Worm (Caenorhabditis elegans) whole organism, young adult: ENCODE data around the gene F54F7.10.

Experiments
- B0019.2 ChIP-seq: fragments of 200-800 bp; sonication (Bioruptor generic); conservative IDR thresholded peaks from 2 replicates; pipeline ENCODE4 v1.3.6; 2022; ENCODE audit warnings: missing genetic modification reagents, missing genetic modification characterization, missing compliant biosample characterization
- B0336.3 ChIP-seq: fragments of 200-800 bp; sonication (Bioruptor generic); IDR thresholded peaks from 2 replicates; pipeline ENCODE4 v1.3.6; 2022; ENCODE audit warnings: missing genetic modification characterization, missing compliant biosample characterization
- D2030.7 ChIP-seq: fragments of 200-800 bp; sonication (Bioruptor generic); IDR thresholded peaks from 2 replicates; pipeline ENCODE4 v1.3.6; 2022; ENCODE audit warnings: missing genetic modification reagents, missing genetic modification characterization, missing compliant biosample characterization
- F10E7.11 ChIP-seq: sonication (generic microtip); optimal IDR thresholded peaks from 2 replicates; lab custom pipeline; 2017; ENCODE audit warnings: mild to moderate bottlenecking, missing genetic modification characterization, moderate library complexity, missing compliant biosample characterization
- F23B12.7 ChIP-seq: sonication (generic microtip); optimal IDR thresholded peaks from 2 replicates; lab custom pipeline; 2017; ENCODE audit warnings: missing genetic modification characterization, mild to moderate bottlenecking, missing compliant biosample characterization, antibody characterized with exemption, moderate library complexity; ENCODE audit not compliant: insufficient read depth
- F49E8.2 ChIP-seq: sonication (generic microtip); optimal IDR thresholded peaks from 3 replicates; lab custom pipeline; 2017; ENCODE audit warnings: missing genetic modification characterization, mild to moderate bottlenecking, missing compliant biosample characterization, antibody characterized with exemption, moderate library complexity; ENCODE audit not compliant: insufficient read depth
- F55B11.4 ChIP-seq: sonication (generic microtip); optimal IDR thresholded peaks from 2 replicates; lab custom pipeline; 2016; ENCODE audit warnings: missing compliant biosample characterization, missing genetic modification characterization, borderline replicate concordance; ENCODE audit not compliant: insufficient read depth
- F57C9.4 ChIP-seq: sonication (generic microtip); optimal IDR thresholded peaks from 2 replicates; lab custom pipeline; 2017; ENCODE audit warnings: mild to moderate bottlenecking, missing genetic modification characterization, missing compliant biosample characterization
- K11D2.4 ChIP-seq: fragments of 200-800 bp; sonication (Bioruptor generic); IDR thresholded peaks from 2 replicates; pipeline ENCODE4 v1.3.6; 2022; ENCODE audit warnings: missing genetic modification reagents, missing genetic modification characterization, missing compliant biosample characterization
- T07F8.4 ChIP-seq: sonication (generic microtip); optimal IDR thresholded peaks from 2 replicates; lab custom pipeline; 2016; ENCODE audit warnings: mild to moderate bottlenecking, missing genetic modification characterization, moderate library complexity, missing compliant biosample characterization
- T26A5.8 ChIP-seq: sonication (generic microtip); optimal IDR thresholded peaks from 2 replicates; lab custom pipeline; 2016; ENCODE audit warnings: missing genetic modification characterization, missing compliant biosample characterization
- Y53F4B.3 ChIP-seq: fragments of 200-800 bp; sonication (Bioruptor generic); IDR thresholded peaks from 2 replicates; pipeline ENCODE4 v1.3.6; 2022; ENCODE audit warnings: missing genetic modification reagents, missing genetic modification characterization, missing compliant biosample characterization
- Y67H2A.10 ChIP-seq: fragments of 200-800 bp; sonication (Bioruptor generic); conservative IDR thresholded peaks from 2 replicates; pipeline ENCODE4 v1.3.6; 2022; ENCODE audit warnings: missing genetic modification reagents, missing genetic modification characterization, missing compliant biosample characterization
- Y95B8A.8 ChIP-seq: fragments of 200-800 bp; sonication (Bioruptor generic); IDR thresholded peaks from 2 replicates; pipeline ENCODE4 v1.3.6; 2022; ENCODE audit warnings: missing genetic modification reagents, missing genetic modification characterization, missing compliant biosample characterization
- atf-7 ChIP-seq: sonication (generic microtip); optimal IDR thresholded peaks from 2 replicates; lab custom pipeline; 2017; ENCODE audit warnings: mild to moderate bottlenecking, missing genetic modification characterization, missing compliant biosample characterization
- bed-1 ChIP-seq: fragments of 200-800 bp; sonication (Bioruptor generic); IDR thresholded peaks from 2 replicates; pipeline ENCODE4 v1.3.6; 2022; ENCODE audit warnings: missing genetic modification reagents, missing genetic modification characterization, missing compliant biosample characterization
- bed-2 ChIP-seq: fragments of 200-800 bp; sonication (Bioruptor generic); IDR thresholded peaks from 2 replicates; pipeline ENCODE4 v1.3.6; 2022; ENCODE audit warnings: missing genetic modification reagents, missing genetic modification characterization, missing compliant biosample characterization
- ceh-58 ChIP-seq: fragments of 200-800 bp; sonication (Bioruptor generic); IDR thresholded peaks from 2 replicates; pipeline ENCODE4 v1.3.6; 2022; ENCODE audit warnings: missing genetic modification characterization, missing compliant biosample characterization
- ceh-79 ChIP-seq: sonication (generic microtip); optimal IDR thresholded peaks from 2 replicates; lab custom pipeline; 2017; ENCODE audit warnings: mild to moderate bottlenecking, missing genetic modification characterization, missing compliant biosample characterization
- ceh-91 ChIP-seq: fragments of 200-800 bp; sonication (Bioruptor generic); IDR thresholded peaks from 2 replicates; pipeline ENCODE4 v1.3.6; 2022; ENCODE audit warnings: missing genetic modification reagents, missing genetic modification characterization, missing compliant biosample characterization
- egl-18 ChIP-seq: fragments of 200-800 bp; sonication (Bioruptor generic); IDR thresholded peaks from 2 replicates; pipeline ENCODE4 v1.3.6; 2022; ENCODE audit warnings: missing genetic modification reagents, missing genetic modification characterization, missing compliant biosample characterization
- egl-44 ChIP-seq: fragments of 200-800 bp; sonication (Bioruptor generic); IDR thresholded peaks from 2 replicates; pipeline ENCODE4 v1.3.6; 2022; ENCODE audit warnings: missing genetic modification reagents, missing genetic modification characterization, missing compliant biosample characterization
- hlh-26 ChIP-seq: fragments of 200-800 bp; sonication (Bioruptor generic); conservative IDR thresholded peaks from 2 replicates; pipeline ENCODE4 v1.3.6; 2022; ENCODE audit warnings: missing genetic modification reagents, missing genetic modification characterization, missing compliant biosample characterization
- hmg-1.2 ChIP-seq: fragments of 200-800 bp; sonication (Bioruptor generic); IDR thresholded peaks from 2 replicates; pipeline ENCODE4 v1.3.6; 2022; ENCODE audit warnings: missing genetic modification reagents, missing genetic modification characterization, missing compliant biosample characterization
- hmg-20 ChIP-seq: fragments of 200-800 bp; sonication (Bioruptor generic); IDR thresholded peaks from 2 replicates; pipeline ENCODE4 v1.3.6; 2022; ENCODE audit warnings: missing genetic modification reagents, missing genetic modification characterization, missing compliant biosample characterization
- let-607 ChIP-seq, 2 experiments: fragments of 200-800 bp in 1 of 2; sonication (Bioruptor generic) in 1 of 2; sonication (generic microtip) in 1 of 2; optimal IDR thresholded peaks; 2 replicates each; lab custom pipeline; 2016 to 2018; ENCODE audit warnings: mild to moderate bottlenecking in 2 of 2, missing compliant biosample characterization in 2 of 2, missing genetic modification characterization in 2 of 2, moderate library complexity in 2 of 2, missing genotype in 1 of 2
- lin-35 ChIP-seq, 3 experiments: fragments of 150-350 bp in 2 of 3; sonication (generic microtip) in 1 of 3; optimal IDR thresholded peaks; 2 replicates each; lab custom pipeline; 2014 to 2018; ENCODE audit warnings: missing biosample characterization in 3 of 3, missing genetic modification characterization in 3 of 3, missing genetic modification reagents in 3 of 3
- lin-54 ChIP-seq: fragments of 200-800 bp; sonication (Bioruptor generic); optimal IDR thresholded peaks from 2 replicates; lab custom pipeline; 2018; ENCODE audit warnings: mild to moderate bottlenecking, missing genetic modification characterization, missing compliant biosample characterization
- mes-4 ChIP-seq: sonication (generic microtip); optimal IDR thresholded peaks from 2 replicates; lab custom pipeline; 2016; ENCODE audit warnings: missing genotype, missing genetic modification characterization, missing compliant biosample characterization
- nfya-2 ChIP-seq: fragments of 200-800 bp; sonication (Bioruptor generic); IDR thresholded peaks from 2 replicates; pipeline ENCODE4 v1.3.6; 2022; ENCODE audit warnings: missing genetic modification reagents, missing genetic modification characterization, missing compliant biosample characterization
- nhr-120 ChIP-seq: fragments of 200-800 bp; sonication (Bioruptor generic); IDR thresholded peaks from 2 replicates; pipeline ENCODE4 v1.3.6; 2022; ENCODE audit warnings: missing genetic modification characterization, missing compliant biosample characterization
- nhr-179 ChIP-seq: sonication (generic microtip); optimal IDR thresholded peaks from 2 replicates; lab custom pipeline; 2016; ENCODE audit warnings: mild to moderate bottlenecking, missing genetic modification characterization, missing compliant biosample characterization
- nhr-27 ChIP-seq: fragments of 200-800 bp; sonication (Bioruptor generic); optimal IDR thresholded peaks from 2 replicates; lab custom pipeline; 2018; ENCODE audit warnings: mild to moderate bottlenecking, missing genetic modification characterization, moderate library complexity, missing compliant biosample characterization
- nhr-80 ChIP-seq: sonication (generic microtip); optimal IDR thresholded peaks from 2 replicates; lab custom pipeline; 2016; ENCODE audit warnings: missing genetic modification characterization, missing compliant biosample characterization
- nhr-90 ChIP-seq: sonication (generic microtip); optimal IDR thresholded peaks from 2 replicates; lab custom pipeline; 2016; ENCODE audit warnings: missing genotype, mild to moderate bottlenecking, missing genetic modification characterization, missing compliant biosample characterization
- pha-4 ChIP-seq: fragments of 150-350 bp; sonication (generic microtip); optimal IDR thresholded peaks from 2 replicates; lab custom pipeline; 2014; ENCODE audit warnings: missing biosample characterization, missing genetic modification reagents, missing genetic modification characterization
- snpc-1.1 ChIP-seq: sonication (generic microtip); optimal IDR thresholded peaks from 2 replicates; lab custom pipeline; 2017; ENCODE audit warnings: missing genetic modification characterization, mild to moderate bottlenecking, missing compliant biosample characterization, antibody characterized with exemption, moderate library complexity, missing genotype, missing genetic modification reagents; ENCODE audit not compliant: insufficient read depth
- sptf-2 ChIP-seq: fragments of 200-800 bp; sonication (Bioruptor generic); optimal IDR thresholded peaks from 2 replicates; lab custom pipeline; 2018; ENCODE audit warnings: mild to moderate bottlenecking, missing genetic modification characterization, missing compliant biosample characterization
- tlf-1 ChIP-seq: fragments of 200-800 bp; sonication (Bioruptor generic); optimal IDR thresholded peaks from 2 replicates; lab custom pipeline; 2018; ENCODE audit warnings: mild to moderate bottlenecking, missing genetic modification characterization, missing compliant biosample characterization
- unc-130 ChIP-seq: sonication (generic microtip); optimal IDR thresholded peaks from 2 replicates; lab custom pipeline; 2016; ENCODE audit warnings: missing genetic modification reagents, missing genetic modification characterization, missing compliant biosample characterization
- unc-62 ChIP-seq: fragments of 150-350 bp; optimal IDR thresholded peaks from 2 replicates; lab custom pipeline; 2014; ENCODE audit warnings: missing biosample characterization, missing genetic modification reagents, missing genetic modification characterization
- zfh-2 ChIP-seq: fragments of 200-800 bp; sonication (Bioruptor generic); conservative IDR thresholded peaks from 2 replicates; pipeline ENCODE4 v1.3.6; 2022; ENCODE audit warnings: missing genetic modification reagents, missing genetic modification characterization, missing compliant biosample characterization
- ztf-25 ChIP-seq: fragments of 200-800 bp; sonication (Bioruptor generic); IDR thresholded peaks from 2 replicates; pipeline ENCODE4 v1.3.6; 2022; ENCODE audit warnings: missing genetic modification reagents, missing genetic modification characterization, missing compliant biosample characterization

Gene F54F7.10

ce11 chrX:11821159-11821720 lies 42.2 kb upstream of the F54F7.10 start:
- TF ChIP-seq nfya-2 (GFP tag; lab: Robert Waterston, UW) (no peak), mes-4 (tag; lab: Kevin White, UChicago) (no peak), F10E7.11 (tag; lab: Kevin White, UChicago) (no peak), ceh-79 (tag; lab: Kevin White, UChicago) (no peak), Y53F4B.3 (no peak), egl-18 (no peak), ceh-91 (no peak), sptf-2 (GFP tag; lab: Kevin White, UChicago) (no peak), lin-54 (no peak), egl-44 (no peak)

- TF ChIP-seq T26A5.8 (tag; lab: Kevin White, UChicago) (no peak), hmg-20 (GFP tag; lab: Robert Waterston, UW) (no peak), unc-130 (GFP tag; lab: Kevin White, UChicago) (no peak), pha-4 (tag; lab: Kevin White, UChicago) (no peak), Y95B8A.8 (GFP tag; lab: Robert Waterston, UW) (no peak), ztf-25 (GFP tag; lab: Robert Waterston, UW) (no peak), T07F8.4 (tag; lab: Kevin White, UChicago) (no peak)
These were observed 39.7 kb upstream of the F54F7.10 start, which contains the start of gene tag-241 for ce11 chrX:11823704-11824103. TSS of gene tag-241 (plus strand) at chrX:11824004.

ce11 chrX:11826892-11827291 lies 36.5 kb upstream of the F54F7.10 start:
- no peak for TF ChIP-seq nhr-80 (tag; lab: Kevin White, UChicago)
- no peak for TF ChIP-seq nfya-2 (GFP tag; lab: Robert Waterston, UW)
- no peak for TF ChIP-seq F55B11.4
- TF ChIP-seq F23B12.7 (tag; lab: Kevin White, UChicago), result no peak
- no peak for TF ChIP-seq tlf-1
- no peak for TF ChIP-seq zfh-2 (GFP tag; lab: Robert Waterston, UW)
- no peak for TF ChIP-seq ztf-25 (GFP tag; lab: Robert Waterston, UW)
- no peak for TF ChIP-seq atf-7 (tag; lab: Kevin White, UChicago)
- no peak for TF ChIP-seq D2030.7
- no peak for TF ChIP-seq nhr-27 (tag; lab: Kevin White, UChicago)
- TF ChIP-seq unc-62, result no peak
- TF ChIP-seq B0019.2 (GFP tag; lab: Robert Waterston, UW), result no peak
- TF ChIP-seq bed-2, result no peak
- TF ChIP-seq ceh-58 (GFP tag; lab: Robert Waterston, UW), result no peak
- no peak for TF ChIP-seq hmg-1.2 (GFP tag; lab: Robert Waterston, UW)
- TF ChIP-seq nhr-120, result no peak
- no peak for TF ChIP-seq let-607 (tag; optimal IDR thresholded peaks at IDR 0.05; lab: Kevin White, UChicago)

- TF ChIP-seq nhr-179 (tag; lab: Kevin White, UChicago), result no peak
- TF ChIP-seq zfh-2 (GFP tag; lab: Robert Waterston, UW), result no peak
- TF ChIP-seq snpc-1.1 (tag; lab: Kevin White, UChicago), result no peak
- TF ChIP-seq bed-1 (GFP tag; lab: Robert Waterston, UW), result no peak
- no peak for TF ChIP-seq T26A5.8 (tag; lab: Kevin White, UChicago)
- no peak for TF ChIP-seq K11D2.4 (GFP tag; lab: Robert Waterston, UW)
- no peak for TF ChIP-seq Y67H2A.10 (GFP tag; lab: Robert Waterston, UW)
- no peak for TF ChIP-seq nhr-27 (tag; lab: Kevin White, UChicago)
- TF ChIP-seq tlf-1, result no peak
- no peak for TF ChIP-seq lin-35 (GFP tag; optimal IDR thresholded peaks at IDR 0.05; lab: Kevin White, UChicago)
- no peak for TF ChIP-seq hlh-26 (GFP tag; lab: Robert Waterston, UW)
- TF ChIP-seq nhr-90 (tag; lab: Kevin White, UChicago), result no peak
- TF ChIP-seq atf-7 (tag; lab: Kevin White, UChicago), result no peak
- TF ChIP-seq F57C9.4, result no peak
- no peak for TF ChIP-seq F49E8.2 (tag; lab: Kevin White, UChicago)
- no peak for TF ChIP-seq B0336.3 (GFP tag; lab: Robert Waterston, UW)
- TF ChIP-seq nfya-2 (GFP tag; lab: Robert Waterston, UW), result no peak
These were observed 35.9 kb upstream of the F54F7.10 start for ce11 chrX:11827528-11827927.
